Fruit fly (Drosophila melanogaster) ovary, adult (tissue): ENCODE measurements around the gene Ubi-p63E.
A peak's percentile ranks its signal among the peaks of the same experiment; 100 is the strongest.

Source experiments
- CG17801 ChIP-seq: fragments of 200-800 bp; optimal IDR thresholded peaks from 2 replicates; lab custom pipeline; 2019; ENCODE audit warnings: missing biosample characterization, mild to moderate bottlenecking, missing genetic modification characterization, moderate library complexity; ENCODE audit not compliant: partially characterized antibody

Gene Ubi-p63E

dm6 chr3L:3902491-3903198 is at the start of gene Ubi-p63E:
TSS of gene Ubi-p63E (minus strand) at chr3L:3903184.
- TF ChIP-seq CG17801, result peak; percentile 44

dm6 chr3L:3952468-3952867 is 49.5 kb upstream of the Ubi-p63E start, which contains the start of gene CG14984:
TSS of gene CG14984 (minus strand) at chr3L:3952550.
- no peak for TF ChIP-seq CG17801

DNA sequence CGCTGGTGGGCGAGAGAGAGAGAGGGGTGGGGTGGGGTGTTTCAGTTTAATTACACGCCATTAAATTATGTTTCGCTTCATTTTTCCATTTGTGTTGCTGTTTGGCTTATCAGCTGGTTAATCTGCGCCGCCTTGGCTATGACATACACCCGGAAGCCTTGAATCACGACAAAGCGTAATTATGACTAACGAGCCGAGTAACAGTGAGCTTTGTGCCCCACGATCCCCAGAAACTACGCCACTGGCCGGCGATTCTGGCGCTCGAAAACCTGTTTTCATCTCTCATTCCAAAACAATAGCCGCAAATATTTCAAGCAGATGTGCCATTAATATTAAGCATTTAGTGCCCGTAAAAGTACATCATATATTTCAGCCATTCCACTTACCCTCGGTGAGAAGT is 48.9 kb upstream of the Ubi-p63E start:
- TF ChIP-seq CG17801, result no peak

DNA sequence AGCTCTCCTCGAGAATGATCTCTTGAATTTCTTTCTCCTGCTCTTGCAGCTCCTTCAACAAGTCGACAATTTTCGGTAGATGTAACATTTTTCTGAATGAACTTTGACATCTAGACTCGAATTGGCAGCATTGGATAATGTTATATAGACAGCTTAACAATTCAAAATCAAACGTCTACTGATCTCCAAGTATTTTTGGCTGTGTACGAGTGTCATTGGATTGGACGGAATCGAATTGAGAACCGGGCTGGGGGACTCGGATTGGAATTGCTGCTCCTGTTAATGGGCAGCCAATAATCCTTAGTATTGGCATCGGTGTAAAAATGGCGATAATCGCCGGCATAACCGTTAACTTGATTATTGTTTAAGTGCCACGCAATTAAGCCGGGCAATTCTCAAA is 46.2 kb upstream of the Ubi-p63E start, which contains the start of gene CG14983:
Gene CG14983, minus strand, starts transcription at position 101 of the 400 bp plus-strand sequence.
- no peak for TF ChIP-seq CG17801

dm6 chr3L:3947301-3947941 is 44.4 kb upstream of the Ubi-p63E start, which contains the start of gene CG10853:
TSS of gene CG10853 (plus strand) at chr3L:3947891.
- no peak for TF ChIP-seq CG17801

- TF ChIP-seq CG17801, result peak; percentile 56
Observed at dm6 chr3L:3942241-3943028, 39.5 kb upstream of the Ubi-p63E start, which contains the start of the genes CG10863 and CG14982. TSS of gene CG10863 (minus strand) at chr3L:3942465. TSS of gene CG14982 (plus strand) at chr3L:3942710.

dm6 chr3L:3940075-3940819 is 37.3 kb upstream of the Ubi-p63E start, which contains the start of gene CG12766:
TSS of gene CG12766 (minus strand) at chr3L:3940125.
- TF ChIP-seq CG17801, result peak; percentile 46

DNA sequence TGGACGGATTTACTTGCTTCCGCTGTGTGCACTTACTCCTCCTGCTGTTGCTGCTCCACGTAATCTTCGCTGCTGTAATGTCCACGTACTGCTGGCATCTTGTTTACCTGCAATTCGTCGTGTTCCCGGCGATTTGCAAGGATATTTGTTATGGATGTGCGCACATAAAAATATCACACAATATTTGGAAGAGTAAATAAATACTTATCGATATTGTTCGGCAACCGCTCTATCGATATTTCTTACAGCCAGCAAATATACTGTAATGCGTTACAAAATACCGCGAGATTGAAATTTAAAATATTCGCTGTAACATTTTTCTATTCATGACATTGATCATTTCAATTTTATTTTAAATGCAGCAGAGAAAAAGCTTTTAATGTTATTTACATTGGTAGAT is 34.8 kb upstream of the Ubi-p63E start, which contains the start of gene CG10866:
Gene CG10866, minus strand, starts transcription at position 187 of the 400 bp plus-strand sequence.
- TF ChIP-seq CG17801, result peak; percentile 7

dm6 chr3L:3935567-3936207 is 32.7 kb upstream of the Ubi-p63E start, which contains the start of gene Eip63F-1:
TSS of gene Eip63F-1 (minus strand) at chr3L:3935617.
- TF ChIP-seq CG17801, result no peak

- TF ChIP-seq CG17801, result no peak
Observed at dm6 chr3L:3934110-3934509, 31.1 kb upstream of the Ubi-p63E start.

DNA sequence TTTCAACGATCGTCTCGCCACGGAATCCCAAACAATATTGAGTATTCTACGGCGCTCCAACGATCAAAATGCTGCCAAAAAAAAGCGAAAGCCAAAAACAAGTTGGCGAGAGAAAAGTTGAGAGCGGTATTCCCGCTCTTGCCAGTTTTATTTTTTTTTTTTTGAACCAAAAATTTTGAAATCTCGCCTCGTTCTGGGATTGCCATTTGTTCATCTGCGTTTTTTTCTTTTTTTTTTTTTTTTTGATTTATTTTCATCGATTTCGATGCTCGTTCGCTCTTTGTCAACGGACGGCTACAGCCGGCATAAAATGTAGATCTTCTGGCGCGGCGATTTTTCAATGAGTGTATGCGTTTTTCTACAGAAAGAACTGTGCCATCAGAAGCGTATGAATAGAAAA is 30.6 kb upstream of the Ubi-p63E start:
- TF ChIP-seq CG17801, result no peak

DNA sequence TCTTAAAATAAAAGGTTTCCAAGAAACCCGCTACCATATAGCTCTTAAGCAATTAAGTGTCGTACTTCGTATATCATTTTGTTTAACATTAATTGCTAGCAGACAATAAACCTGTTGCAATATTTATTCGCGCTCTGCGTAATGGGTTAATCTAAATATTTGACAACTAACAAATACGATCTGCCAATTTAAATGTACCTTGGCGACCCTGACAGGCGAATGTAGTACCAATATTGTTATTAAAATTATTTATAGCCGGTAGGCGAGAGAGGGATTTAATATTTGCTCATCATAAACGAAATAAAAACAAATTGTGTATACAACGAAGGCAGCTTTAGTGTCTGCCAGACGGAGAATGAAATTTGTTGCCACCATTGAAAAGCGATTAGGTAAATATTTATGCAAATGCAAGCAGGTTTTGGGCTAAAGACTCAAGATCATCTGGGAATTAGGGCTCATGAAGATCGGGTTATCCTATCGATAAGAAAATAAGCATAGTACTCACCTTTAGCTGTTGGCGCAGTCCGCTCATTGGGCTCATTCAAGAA is 29.8 kb upstream of the Ubi-p63E start:
- TF ChIP-seq CG17801, result no peak

- TF ChIP-seq CG17801, result no peak
Observed at dm6 chr3L:3931778-3932177, 28.8 kb upstream of the Ubi-p63E start.

DNA sequence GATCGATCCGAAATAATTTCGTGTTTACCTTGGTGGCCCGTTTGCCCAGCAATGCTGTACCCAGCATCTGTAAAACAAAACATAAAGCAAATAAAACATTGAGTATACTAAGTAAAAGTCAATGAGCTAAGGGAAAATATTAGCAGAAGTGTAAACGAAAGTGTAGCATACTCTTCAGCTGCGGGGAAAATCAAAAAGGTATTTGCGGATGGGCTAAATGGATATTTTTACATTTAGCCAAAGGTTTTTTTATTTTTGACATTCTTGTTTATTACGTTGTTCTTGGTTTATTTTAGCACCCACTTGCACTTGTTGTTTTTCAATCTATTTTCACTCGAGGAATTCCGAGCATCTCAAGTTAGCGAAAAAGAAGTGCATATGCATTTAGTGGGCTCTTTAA is 27.9 kb upstream of the Ubi-p63E start:
- no peak for TF ChIP-seq CG17801
